Worm (Caenorhabditis elegans) whole organism, midembryonic: ENCODE results near the gene C46G7.1.

ENCODE experiments used
- T22C8.4 ChIP-seq: fragments of 200-800 bp; sonication (Bioruptor generic); IDR thresholded peaks from 2 replicates; pipeline ENCODE4 v1.3.6; 2022; ENCODE audit warnings: missing genetic modification characterization, missing compliant biosample characterization
- cog-1 ChIP-seq: sonication (generic microtip); optimal IDR thresholded peaks from 2 replicates; lab custom pipeline; 2016; ENCODE audit warnings: missing genetic modification characterization, missing compliant biosample characterization
- flt-1 ChIP-seq: fragments of 200-800 bp; sonication (Bioruptor generic); IDR thresholded peaks from 2 replicates; pipeline ENCODE4 v1.3.6; 2022; ENCODE audit warnings: missing genetic modification characterization, missing compliant biosample characterization
- ref-1 ChIP-seq: fragments of 200-800 bp; sonication (Bioruptor generic); conservative IDR thresholded peaks from 2 replicates; pipeline ENCODE4 v1.3.6; 2022; ENCODE audit warnings: missing genetic modification reagents, missing genetic modification characterization, missing compliant biosample characterization
- tab-1 ChIP-seq: fragments of 200-800 bp; sonication (Bioruptor generic); IDR thresholded peaks from 2 replicates; pipeline ENCODE4 v1.3.6; 2022; ENCODE audit warnings: missing genetic modification characterization, missing compliant biosample characterization
- ztf-23 ChIP-seq: fragments of 200-800 bp; sonication (Bioruptor generic); IDR thresholded peaks from 2 replicates; pipeline ENCODE4 v1.3.6; 2022; ENCODE audit warnings: missing genetic modification reagents, missing genetic modification characterization, missing compliant biosample characterization
- ztf-29 ChIP-seq: fragments of 200-800 bp; sonication (Bioruptor generic); IDR thresholded peaks from 2 replicates; pipeline ENCODE4 v1.3.6; 2022; ENCODE audit warnings: missing genetic modification reagents, missing genetic modification characterization, missing compliant biosample characterization

- TF ChIP-seq ztf-23 (GFP tag; lab: Robert Waterston, UW), result no peak
- TF ChIP-seq flt-1, result no peak
- no peak for TF ChIP-seq cog-1
- no peak for TF ChIP-seq ref-1
- TF ChIP-seq tab-1 (GFP tag; lab: Robert Waterston, UW), result no peak
- TF ChIP-seq T22C8.4 (GFP tag; lab: Robert Waterston, UW), result no peak
- TF ChIP-seq ztf-29 (GFP tag; lab: Robert Waterston, UW), result no peak
These were observed 6.3 kb upstream of the C46G7.1 start, which contains the start of gene C46G7.5 for ce11 chrIV:6011545-6011944.
